Worm (Caenorhabditis elegans) whole organism, L1 larva: Measurements from ENCODE around the gene Y39B6A.10.

Source experiments
- C34B4.2 ChIP-seq: sonication (generic microtip); optimal IDR thresholded peaks from 2 replicates; lab custom pipeline; 2017; ENCODE audit warnings: mild to moderate bottlenecking, missing genetic modification characterization, missing compliant biosample characterization
- alr-1 ChIP-seq: fragments of 200-800 bp; sonication (Bioruptor generic); optimal IDR thresholded peaks from 2 replicates; lab custom pipeline; 2018; ENCODE audit warnings: borderline replicate concordance, mild to moderate bottlenecking, missing genetic modification characterization, missing compliant biosample characterization
- ceh-88 ChIP-seq: fragments of 200-800 bp; sonication (Bioruptor generic); IDR thresholded peaks from 2 replicates; pipeline ENCODE4 v1.3.6; 2022; ENCODE audit warnings: missing genetic modification characterization, missing compliant biosample characterization
- hlh-4 ChIP-seq: sonication (generic microtip); optimal IDR thresholded peaks from 2 replicates; lab custom pipeline; 2016; ENCODE audit warnings: mild to moderate bottlenecking, missing genetic modification characterization, missing compliant biosample characterization
- mdl-1 ChIP-seq, 2 experiments: fragments of 150-350 bp; optimal IDR thresholded peaks; 2 replicates each; lab custom pipeline; 2014 to 2017; ENCODE audit warnings: missing biosample characterization in 2 of 2, missing genetic modification characterization in 2 of 2, inconsistent platforms in 1 of 2
- nhr-11 ChIP-seq: fragments of 150-350 bp; optimal IDR thresholded peaks from 2 replicates; lab custom pipeline; 2014; ENCODE audit warnings: missing biosample characterization, missing genetic modification characterization
- nhr-12 ChIP-seq: sonication (generic microtip); optimal IDR thresholded peaks from 2 replicates; lab custom pipeline; 2017; ENCODE audit warnings: missing biosample characterization, missing genetic modification characterization
- unc-130 ChIP-seq: fragments of 150-350 bp; optimal IDR thresholded peaks from 2 replicates; lab custom pipeline; 2017; ENCODE audit warnings: missing biosample characterization, missing genetic modification characterization, inconsistent platforms
- unc-62 ChIP-seq: fragments of 150-350 bp; optimal IDR thresholded peaks from 2 replicates; lab custom pipeline; 2014; ENCODE audit warnings: missing biosample characterization, missing genetic modification reagents, missing genetic modification characterization

ce11 chrV:19125812-19126211, 7.6 kb downstream of the Y39B6A.10 start:
- no peak for TF ChIP-seq alr-1 (tag; lab: Kevin White, UChicago)
- no peak for TF ChIP-seq unc-130
- no peak for TF ChIP-seq unc-62 (GFP tag; lab: Kevin White, UChicago)
- TF ChIP-seq nhr-12 (tag; lab: Kevin White, UChicago): no peak
- no peak for TF ChIP-seq nhr-11 (tag; lab: Kevin White, UChicago)
- TF ChIP-seq C34B4.2: no peak
- no peak for TF ChIP-seq ceh-88 (GFP tag; lab: Robert Waterston, UW)
- TF ChIP-seq hlh-4 (tag; lab: Kevin White, UChicago): no peak
- peak in 1 of 2 experiments; percentile 53 for TF ChIP-seq mdl-1 (tag; optimal IDR thresholded peaks at IDR 0.05; lab: Kevin White, UChicago)
